Worm (Caenorhabditis elegans): ENCODE data around the gene C08F8.2.
A peak's percentile ranks its signal among the peaks of the same experiment; 100 is the strongest.

Gene C08F8.2

ce11 chrIV:11150844-11151243 is at the start of gene C08F8.2:
TSS of gene C08F8.2 (plus strand) at chrIV:11150997.
- no peak for TF ChIP-seq W03F9.2 (tag; optimal IDR thresholded peaks at IDR 0.05)
- no peak for TF ChIP-seq him-1 (tag; optimal IDR thresholded peaks at IDR 0.05)
- TF ChIP-seq dao-5 (tag; optimal IDR thresholded peaks at IDR 0.05) = no peak

- no peak for TF ChIP-seq him-1 (tag; optimal IDR thresholded peaks at IDR 0.05)
- no peak for TF ChIP-seq dao-5 (tag; optimal IDR thresholded peaks at IDR 0.05)
- no peak for TF ChIP-seq W03F9.2 (tag; optimal IDR thresholded peaks at IDR 0.05)
These were observed 49.4 kb upstream of the C08F8.2 start, which contains the start of gene srlf-18 for ce11 chrIV:11101383-11101782. TSS of gene srlf-18 (minus strand) at chrIV:11101483.

- no peak for TF ChIP-seq dao-5 (tag; optimal IDR thresholded peaks at IDR 0.05)
- TF ChIP-seq him-1 (tag; optimal IDR thresholded peaks at IDR 0.05) = no peak
- TF ChIP-seq W03F9.2 (tag; optimal IDR thresholded peaks at IDR 0.05) = no peak
These were observed 48.2 kb upstream of the C08F8.2 start, which contains the start of gene srlf-17 for ce11 chrIV:11102608-11103007. TSS of gene srlf-17 (minus strand) at chrIV:11102708.

- TF ChIP-seq W03F9.2 (tag; optimal IDR thresholded peaks at IDR 0.05) (no peak), dao-5 (tag; optimal IDR thresholded peaks at IDR 0.05) (no peak), him-1 (tag; optimal IDR thresholded peaks at IDR 0.05) (no peak)
These were observed 47.3 kb upstream of the C08F8.2 start for ce11 chrIV:11103501-11103900.

ce11 chrIV:11105724-11106123 is 45.1 kb upstream of the C08F8.2 start, which contains the start of gene srlf-24:
TSS of gene srlf-24 (minus strand) at chrIV:11105824.
- TF ChIP-seq him-1 (tag; optimal IDR thresholded peaks at IDR 0.05) (no peak), W03F9.2 (tag; optimal IDR thresholded peaks at IDR 0.05) (no peak), dao-5 (tag; optimal IDR thresholded peaks at IDR 0.05) (no peak)

ce11 chrIV:11109771-11110170 is 41.0 kb upstream of the C08F8.2 start, which contains the start of gene pigk-1:
TSS of gene pigk-1 (minus strand) at chrIV:11110018.
- no peak for TF ChIP-seq dao-5 (tag; optimal IDR thresholded peaks at IDR 0.05)
- no peak for TF ChIP-seq W03F9.2 (tag; optimal IDR thresholded peaks at IDR 0.05)
- TF ChIP-seq him-1 (tag; optimal IDR thresholded peaks at IDR 0.05) = no peak

ce11 chrIV:11110995-11111619 is 39.7 kb upstream of the C08F8.2 start, which contains the start of gene rps-5:
TSS of gene rps-5 (minus strand) at chrIV:11111045.
- TF ChIP-seq him-1 (tag; optimal IDR thresholded peaks at IDR 0.05) (no peak), W03F9.2 (tag; optimal IDR thresholded peaks at IDR 0.05) (peak; percentile 71)

ce11 chrIV:11111898-11112297 is 38.9 kb upstream of the C08F8.2 start:
- no peak for TF ChIP-seq him-1 (tag; optimal IDR thresholded peaks at IDR 0.05)
- no peak for TF ChIP-seq W03F9.2 (tag; optimal IDR thresholded peaks at IDR 0.05)
- no peak for TF ChIP-seq dao-5 (tag; optimal IDR thresholded peaks at IDR 0.05)

- TF ChIP-seq dao-5 (tag; optimal IDR thresholded peaks at IDR 0.05) = no peak
- TF ChIP-seq W03F9.2 (tag; optimal IDR thresholded peaks at IDR 0.05) = no peak
- TF ChIP-seq him-1 (tag; optimal IDR thresholded peaks at IDR 0.05) = no peak
These were observed 38.2 kb upstream of the C08F8.2 start, which contains the start of gene clc-9 for ce11 chrIV:11112641-11113040. TSS of gene clc-9 (plus strand) at chrIV:11112941.

ce11 chrIV:11118837-11119491 is 31.8 kb upstream of the C08F8.2 start, which contains the start of the genes imp-2 and enpl-1:
TSS of gene imp-2 (minus strand) at chrIV:11118887.
TSS of gene enpl-1 (plus strand) at chrIV:11119298.
- TF ChIP-seq dao-5 (tag; optimal IDR thresholded peaks at IDR 0.05) = no peak
- peak; percentile 45 for TF ChIP-seq W03F9.2 (tag; optimal IDR thresholded peaks at IDR 0.05)

- TF ChIP-seq W03F9.2 (tag; optimal IDR thresholded peaks at IDR 0.05) = no peak
- no peak for TF ChIP-seq him-1 (tag; optimal IDR thresholded peaks at IDR 0.05)
- TF ChIP-seq dao-5 (tag; optimal IDR thresholded peaks at IDR 0.05) = no peak
These were observed 30.7 kb upstream of the C08F8.2 start for ce11 chrIV:11119972-11120562.

- no peak for TF ChIP-seq dao-5 (tag; optimal IDR thresholded peaks at IDR 0.05)
- no peak for TF ChIP-seq him-1 (tag; optimal IDR thresholded peaks at IDR 0.05)
- no peak for TF ChIP-seq W03F9.2 (tag; optimal IDR thresholded peaks at IDR 0.05)
These were observed 26.1 kb upstream of the C08F8.2 start, which contains the start of gene spo-11 for ce11 chrIV:11124674-11125073. TSS of gene spo-11 (minus strand) at chrIV:11124862.

ce11 chrIV:11125200-11125599 is 25.6 kb upstream of the C08F8.2 start:
- TF ChIP-seq W03F9.2 (tag; optimal IDR thresholded peaks at IDR 0.05) = no peak
- TF ChIP-seq dao-5 (tag; optimal IDR thresholded peaks at IDR 0.05) = no peak
- no peak for TF ChIP-seq him-1 (tag; optimal IDR thresholded peaks at IDR 0.05)

ce11 chrIV:11125604-11126003 is 25.2 kb upstream of the C08F8.2 start:
- TF ChIP-seq him-1 (tag; optimal IDR thresholded peaks at IDR 0.05) = no peak
- TF ChIP-seq W03F9.2 (tag; optimal IDR thresholded peaks at IDR 0.05) = no peak
- TF ChIP-seq dao-5 (tag; optimal IDR thresholded peaks at IDR 0.05) = no peak

Data from whole organism, L4/young adult.